Worm (Caenorhabditis elegans): ENCODE results near the gene tald-1.

DNA sequence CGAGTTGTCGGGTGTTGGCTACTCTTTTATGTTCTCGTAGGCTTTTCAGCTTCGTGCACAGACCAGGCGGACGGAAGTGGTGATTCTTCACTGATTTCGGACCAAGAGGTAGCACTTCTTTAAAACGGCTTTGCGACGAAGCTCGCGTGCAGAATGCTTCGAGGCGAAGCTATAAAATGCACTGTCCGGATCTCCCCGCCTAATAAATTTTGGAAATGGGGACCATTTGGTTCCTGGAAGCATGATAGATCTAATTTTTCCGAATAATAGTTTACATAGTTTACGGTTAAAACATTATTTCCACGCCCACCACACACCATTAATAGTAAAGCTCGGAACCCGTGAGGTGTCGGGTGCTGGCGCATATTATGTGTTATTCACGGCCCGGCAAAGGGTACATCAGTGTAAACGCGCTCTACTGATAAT lies 38.9 kb upstream of the tald-1 start:
- TF ChIP-seq ceh-82 (tag; optimal IDR thresholded peaks at IDR 0.05) (no peak), zag-1 (tag; optimal IDR thresholded peaks at IDR 0.05) (no peak), ztf-11 (tag; optimal IDR thresholded peaks at IDR 0.05) (no peak), aly-2 (tag; optimal IDR thresholded peaks at IDR 0.05) (no peak), nhr-10 (tag; optimal IDR thresholded peaks at IDR 0.05) (no peak), dve-1 (tag; optimal IDR thresholded peaks at IDR 0.05; ENCODE audit: insufficient read depth) (no peak), set-16 (GFP tag; IDR thresholded peaks at IDR 0.05) (no peak), rbr-2 (tag; optimal IDR thresholded peaks at IDR 0.05) (no peak), lir-3 (tag; optimal IDR thresholded peaks at IDR 0.05) (no peak)
